Worm (Caenorhabditis elegans) whole organism, early embryonic: ENCODE results near the gene D1044.6.

Experiments used
- B0310.2 ChIP-seq: sonication (generic microtip); optimal IDR thresholded peaks from 2 replicates; lab custom pipeline; 2016; ENCODE audit warnings: mild to moderate bottlenecking, missing genetic modification characterization, missing compliant biosample characterization
- F13C5.2 ChIP-seq: sonication (generic microtip); optimal IDR thresholded peaks from 2 replicates; lab custom pipeline; 2017; ENCODE audit warnings: mild to moderate bottlenecking, missing genetic modification characterization, inconsistent platforms, missing compliant biosample characterization
- aly-1 ChIP-seq: sonication (generic microtip); optimal IDR thresholded peaks from 2 replicates; lab custom pipeline; 2016; ENCODE audit warnings: missing genetic modification characterization, missing compliant biosample characterization
- ama-1 ChIP-seq: fragments of 150-350 bp; optimal IDR thresholded peaks from 2 replicates; lab custom pipeline; 2014
- ceh-13 ChIP-seq: fragments of 200-800 bp; sonication (Bioruptor generic); optimal IDR thresholded peaks from 2 replicates; lab custom pipeline; 2018; ENCODE audit warnings: mild to moderate bottlenecking, missing genetic modification characterization, missing compliant biosample characterization
- ceh-36 ChIP-seq: sonication (generic microtip); optimal IDR thresholded peaks from 2 replicates; lab custom pipeline; 2016; ENCODE audit warnings: missing genetic modification characterization, inconsistent platforms, missing compliant biosample characterization
- ets-7 ChIP-seq: sonication (generic microtip); optimal IDR thresholded peaks from 2 replicates; lab custom pipeline; 2016; ENCODE audit warnings: missing genotype, missing genetic modification characterization, missing compliant biosample characterization
- flt-1 ChIP-seq: fragments of 200-800 bp; sonication (Bioruptor generic); IDR thresholded peaks from 2 replicates; pipeline ENCODE4 v1.3.6; 2022; ENCODE audit warnings: missing genetic modification characterization, missing compliant biosample characterization
- hmbx-1 ChIP-seq: sonication (generic microtip); optimal IDR thresholded peaks from 2 replicates; lab custom pipeline; 2016; ENCODE audit warnings: mild to moderate bottlenecking, missing genetic modification characterization, missing compliant biosample characterization
- hmg-4 ChIP-seq: fragments of 200-800 bp; sonication (Bioruptor generic); optimal IDR thresholded peaks from 2 replicates; lab custom pipeline; 2018; ENCODE audit warnings: mild to moderate bottlenecking, missing genetic modification characterization, missing compliant biosample characterization
- pes-1 ChIP-seq: fragments of 200-800 bp; sonication (Bioruptor generic); IDR thresholded peaks from 2 replicates; pipeline ENCODE4 v1.3.6; 2022; ENCODE audit warnings: missing genetic modification reagents, missing genetic modification characterization, missing compliant biosample characterization
- scrt-1 ChIP-seq: fragments of 200-800 bp; sonication (Bioruptor generic); IDR thresholded peaks from 2 replicates; pipeline ENCODE4 v1.3.6; 2022; ENCODE audit warnings: missing genetic modification characterization, missing compliant biosample characterization
- sea-1 ChIP-seq: fragments of 200-800 bp; sonication (Bioruptor generic); conservative IDR thresholded peaks from 2 replicates; pipeline ENCODE4 v1.3.6; 2022; ENCODE audit warnings: missing genetic modification characterization, missing compliant biosample characterization
- tbx-11 ChIP-seq: fragments of 200-800 bp; sonication (Bioruptor generic); IDR thresholded peaks from 2 replicates; pipeline ENCODE4 v1.3.6; 2022; ENCODE audit warnings: missing genetic modification characterization, missing compliant biosample characterization
- tbx-37 ChIP-seq: fragments of 200-800 bp; sonication (Bioruptor generic); conservative IDR thresholded peaks from 2 replicates; pipeline ENCODE4 v1.3.6; 2022; ENCODE audit warnings: missing genetic modification reagents, missing genetic modification characterization, missing compliant biosample characterization
- tra-4 ChIP-seq: sonication (generic microtip); optimal IDR thresholded peaks from 2 replicates; lab custom pipeline; 2017; ENCODE audit warnings: missing genetic modification characterization, missing compliant biosample characterization

D1044.6 gene

DNA sequence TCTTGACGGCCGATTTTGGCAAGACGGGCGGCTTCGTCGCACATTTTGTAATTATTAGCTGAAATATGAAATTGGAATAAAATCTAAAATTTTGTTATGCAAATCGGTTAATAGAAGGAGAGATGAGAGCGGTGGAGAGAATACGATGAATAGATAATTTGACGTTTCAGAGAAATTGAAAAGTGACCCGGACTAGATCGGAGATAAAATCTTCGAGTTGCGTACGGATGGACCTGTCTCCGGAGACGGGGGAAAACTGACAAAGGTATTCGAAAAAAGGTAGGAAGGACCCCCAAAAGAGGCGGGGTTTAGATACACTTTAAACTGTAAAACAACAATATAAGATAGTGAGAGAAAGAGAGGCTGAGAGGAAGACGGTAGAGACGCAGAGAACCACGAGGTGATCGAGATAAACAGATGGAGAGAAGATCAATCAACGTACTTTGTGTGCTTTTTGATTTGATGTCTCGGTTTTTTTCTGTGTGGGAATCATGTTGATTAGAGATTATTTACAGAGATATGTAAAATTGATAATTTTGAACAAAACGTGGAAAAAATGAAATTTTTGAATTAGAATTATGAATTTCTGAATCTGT lies 9.2 kb upstream of the D1044.6 start, which contains the start of gene F09F7.6:
TSS of gene F09F7.6 (minus strand) at position 64 of the 596 bp plus-strand sequence.
- TF ChIP-seq pes-1 (GFP tag; lab: Robert Waterston, UW): no peak
- no peak for TF ChIP-seq ceh-13
- TF ChIP-seq ets-7 (tag; lab: Kevin White, UChicago): no peak

DNA sequence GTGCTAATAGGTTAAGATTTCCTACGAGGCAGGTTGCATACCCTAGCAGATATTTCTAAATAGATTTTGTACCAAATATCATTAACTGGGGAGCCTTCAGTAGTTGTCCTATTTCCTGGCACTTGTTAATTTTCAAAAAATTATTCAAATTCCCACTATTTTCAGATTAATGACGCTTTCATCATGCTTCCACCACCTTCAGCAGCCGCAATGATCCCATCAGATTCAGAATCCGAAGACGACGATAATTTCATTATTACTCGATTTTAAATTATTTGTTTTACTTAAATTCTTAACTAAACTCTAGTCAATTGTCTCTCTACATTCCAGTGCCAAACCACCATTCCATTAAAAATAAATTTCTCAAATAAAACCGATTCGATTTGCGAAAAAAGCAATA lies 7.9 kb upstream of the D1044.6 start:
- TF ChIP-seq ets-7 (tag; lab: Kevin White, UChicago) (no peak), B0310.2 (tag; lab: Kevin White, UChicago) (no peak), scrt-1 (GFP tag; lab: Robert Waterston, UW) (no peak), tbx-11 (GFP tag; lab: Robert Waterston, UW) (no peak), ceh-36 (tag; lab: Kevin White, UChicago) (no peak)

DNA sequence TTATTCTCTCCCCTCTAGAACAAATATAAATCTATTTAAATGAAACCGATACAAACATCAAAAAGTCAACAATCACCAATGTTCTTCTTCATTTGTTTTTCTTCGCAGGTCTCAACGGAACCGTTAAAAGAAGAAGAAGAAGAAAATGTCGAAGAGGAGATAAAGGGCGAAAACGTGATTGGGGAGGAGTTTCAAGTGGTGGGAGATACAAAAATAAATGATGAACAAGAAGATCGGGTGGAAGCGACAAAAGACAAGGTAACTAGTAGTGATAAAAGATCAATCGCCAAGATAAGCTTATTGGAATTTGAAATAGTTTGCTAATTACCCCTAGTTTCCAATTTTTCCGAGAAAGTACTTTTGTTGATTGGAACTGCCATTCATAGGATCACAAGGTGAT lies 7.2 kb upstream of the D1044.6 start:
- TF ChIP-seq tbx-11 (GFP tag; lab: Robert Waterston, UW): no peak

DNA sequence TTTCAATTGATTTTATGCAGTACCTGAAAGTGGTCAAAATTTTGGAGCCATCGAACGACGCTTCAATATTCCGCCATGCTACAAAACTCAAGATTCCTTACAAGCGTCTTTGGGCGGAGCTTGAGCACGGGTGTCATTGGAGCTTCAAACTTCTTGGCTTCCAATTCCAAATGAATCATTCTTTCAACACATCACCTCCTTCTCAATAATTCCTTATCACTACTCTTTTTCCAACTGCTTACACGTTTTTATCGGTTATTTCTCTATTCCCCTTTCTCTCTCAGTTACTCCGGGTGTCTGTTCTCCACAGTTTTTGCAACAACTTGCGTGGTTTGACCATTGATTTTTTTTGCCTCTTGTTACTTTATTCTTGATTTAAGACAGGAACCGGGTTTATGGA lies 3.8 kb upstream of the D1044.6 start, which contains the start of gene F09F7.5:
TSS of gene F09F7.5 (plus strand) at position 258 of the 400 bp plus-strand sequence.
- TF ChIP-seq hmbx-1 (tag; lab: Kevin White, UChicago) (no peak), ama-1 (lab: Kevin White, UChicago) (no peak), flt-1 (GFP tag; lab: Robert Waterston, UW) (no peak), sea-1 (GFP tag; lab: Robert Waterston, UW) (no peak), tra-4 (no peak)

DNA sequence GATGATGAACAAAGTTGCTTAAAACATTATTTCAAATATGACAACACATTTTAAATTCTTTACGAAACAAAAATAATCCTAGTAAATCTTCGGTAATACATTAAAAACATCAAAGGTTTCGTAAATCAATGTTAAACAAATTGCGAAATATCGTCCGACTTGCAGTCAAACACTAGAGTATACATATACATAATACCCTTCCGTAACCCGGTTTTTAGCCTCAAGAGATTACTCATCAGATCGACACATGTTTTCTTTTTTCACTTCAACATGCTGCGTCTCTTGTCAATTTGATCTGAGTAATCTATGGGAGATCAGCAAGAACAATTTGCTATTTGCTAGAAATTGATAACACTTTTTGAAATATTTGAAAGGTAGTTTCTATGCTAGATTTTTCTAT lies 3.3 kb upstream of the D1044.6 start:
- TF ChIP-seq F13C5.2 (tag; lab: Kevin White, UChicago) (no peak), pes-1 (GFP tag; lab: Robert Waterston, UW) (no peak), ets-7 (tag; lab: Kevin White, UChicago) (no peak), hmg-4 (GFP tag; lab: Kevin White, UChicago) (no peak), tra-4 (no peak), aly-1 (tag; lab: Kevin White, UChicago) (no peak), tbx-11 (GFP tag; lab: Robert Waterston, UW) (no peak)

DNA sequence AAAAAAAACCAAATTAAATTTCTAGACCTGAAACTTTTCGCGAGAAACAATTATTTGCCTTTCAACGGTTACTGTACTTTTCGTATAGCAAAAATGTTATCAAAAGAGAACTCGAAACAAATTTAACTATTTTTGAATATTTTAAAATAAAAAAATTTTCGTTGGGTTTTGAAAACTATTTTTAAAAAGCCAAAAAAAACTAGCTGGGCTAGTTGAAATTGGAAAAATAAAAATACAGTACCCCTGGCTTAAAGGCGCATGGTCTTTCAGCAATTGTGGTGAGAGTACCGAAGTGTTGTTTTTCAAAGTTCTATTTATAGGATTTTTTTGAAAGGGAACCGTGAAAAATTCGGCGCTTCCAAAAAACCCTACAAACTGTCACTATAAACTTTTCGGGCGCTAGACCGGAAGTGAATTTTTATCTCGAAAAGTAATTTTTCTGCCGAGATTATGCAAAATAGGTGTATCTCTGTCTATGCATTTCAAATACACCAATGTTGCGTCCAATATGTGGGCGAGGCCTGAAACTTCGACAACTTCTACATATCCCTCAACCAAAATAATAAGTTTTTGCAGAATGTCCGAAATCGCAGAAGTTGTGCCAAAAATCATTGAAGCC lies 859 bp upstream of the D1044.6 start, which contains the start of gene D1044.1:
TSS of gene D1044.1 (plus strand) at position 569 of the 619 bp plus-strand sequence.
- TF ChIP-seq pes-1 (GFP tag; lab: Robert Waterston, UW) (no peak), tra-4 (no peak), ceh-13 (no peak), tbx-37 (GFP tag; lab: Robert Waterston, UW) (no peak), flt-1 (GFP tag; lab: Robert Waterston, UW) (no peak), ets-7 (tag; lab: Kevin White, UChicago) (no peak)

DNA sequence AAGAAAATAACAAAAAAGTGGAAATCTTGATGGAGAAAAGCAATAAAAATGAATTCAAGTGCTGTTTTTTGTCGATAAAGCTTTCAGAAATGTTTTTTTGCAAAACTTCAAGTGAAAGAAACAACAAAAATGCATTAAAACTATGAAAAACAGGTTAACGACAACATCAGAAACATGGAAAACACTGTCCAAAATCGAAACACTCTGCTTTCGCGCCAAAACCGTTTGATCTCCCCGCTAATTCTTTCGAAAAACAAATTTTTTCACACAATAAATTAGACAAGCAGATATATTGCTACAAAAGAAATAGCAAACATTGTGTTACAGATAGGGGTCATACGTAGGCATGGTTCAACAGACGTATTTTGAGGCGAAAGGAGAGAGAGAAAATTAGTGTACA lies 1.2 kb downstream of the D1044.6 start:
- no peak for TF ChIP-seq ama-1 (lab: Kevin White, UChicago)
- no peak for TF ChIP-seq hmbx-1 (tag; lab: Kevin White, UChicago)
- no peak for TF ChIP-seq B0310.2 (tag; lab: Kevin White, UChicago)
- TF ChIP-seq pes-1 (GFP tag; lab: Robert Waterston, UW): no peak

DNA sequence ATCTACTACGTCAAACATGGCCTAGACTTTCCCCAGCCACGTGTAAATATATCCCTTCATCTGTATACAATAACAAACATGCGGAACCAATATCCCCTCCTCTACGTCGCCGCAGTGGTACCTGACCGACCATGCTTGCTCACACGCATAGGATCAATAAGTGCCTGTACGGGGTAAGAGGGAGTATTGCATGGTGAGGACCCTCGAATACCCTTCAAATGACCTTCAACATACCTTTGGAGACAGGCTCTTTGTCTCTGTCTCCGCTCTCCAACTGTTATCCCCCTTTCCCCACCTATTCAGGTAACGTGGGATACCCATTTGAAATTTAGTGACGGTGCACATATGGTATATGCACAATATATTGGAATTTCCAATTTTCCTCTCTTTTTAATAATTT lies 17.0 kb downstream of the D1044.6 start, which contains the start of gene dex-1:
TSS of gene dex-1 (plus strand) at position 132 of the 400 bp plus-strand sequence.
- TF ChIP-seq F13C5.2 (tag; lab: Kevin White, UChicago) (no peak), tbx-11 (GFP tag; lab: Robert Waterston, UW) (no peak), tra-4 (no peak), ama-1 (lab: Kevin White, UChicago) (no peak), scrt-1 (GFP tag; lab: Robert Waterston, UW) (no peak), flt-1 (GFP tag; lab: Robert Waterston, UW) (no peak), ets-7 (tag; lab: Kevin White, UChicago) (no peak), sea-1 (GFP tag; lab: Robert Waterston, UW) (no peak), pes-1 (GFP tag; lab: Robert Waterston, UW) (no peak), ceh-13 (no peak), hmbx-1 (tag; lab: Kevin White, UChicago) (no peak), B0310.2 (tag; lab: Kevin White, UChicago) (no peak)

DNA sequence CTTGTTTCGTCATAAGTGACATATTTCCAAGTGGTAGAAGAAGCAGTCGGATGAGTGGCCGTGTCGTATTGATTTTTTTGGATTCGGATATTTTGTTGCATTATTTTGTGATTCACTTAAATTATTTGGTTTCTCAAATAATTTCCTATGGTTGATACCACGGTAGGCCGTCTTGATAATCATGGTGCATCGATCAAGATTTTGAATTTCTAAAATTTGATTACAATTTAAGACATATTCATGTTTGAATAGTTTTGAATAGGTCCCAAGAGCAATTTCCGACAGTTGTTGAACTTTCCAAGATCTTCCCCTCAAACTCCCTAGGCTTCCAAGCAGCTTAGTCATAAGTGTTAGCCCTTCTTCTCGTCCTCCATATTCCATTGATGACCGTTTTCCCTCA lies 21.0 kb downstream of the D1044.6 start, which contains the start of gene D1044.4:
TSS of gene D1044.4 (minus strand) at position 101 of the 400 bp plus-strand sequence.
- TF ChIP-seq ama-1 (lab: Kevin White, UChicago) (no peak), scrt-1 (GFP tag; lab: Robert Waterston, UW) (no peak), flt-1 (GFP tag; lab: Robert Waterston, UW) (no peak), aly-1 (tag; lab: Kevin White, UChicago) (no peak)
